Worm (Caenorhabditis elegans) whole organism, mixed stage, embryonic: ENCODE data around the gene pbo-6.
A peak's percentile ranks its signal among the peaks of the same experiment; 100 is the strongest.

Experiments
- M03D4.4 ChIP-seq: sonication (generic microtip); optimal IDR thresholded peaks from 2 replicates; lab custom pipeline; 2017; ENCODE audit warnings: mild to moderate bottlenecking, missing genetic modification characterization, missing compliant biosample characterization
- bed-3 ChIP-seq: fragments of 200-800 bp; sonication (Bioruptor generic); optimal IDR thresholded peaks from 3 replicates; lab custom pipeline; 2018; ENCODE audit warnings: mild to moderate bottlenecking, missing genetic modification characterization, moderate library complexity, missing compliant biosample characterization
- blmp-1 ChIP-seq: fragments of 150-350 bp; optimal IDR thresholded peaks from 2 replicates; lab custom pipeline; 2014; ENCODE audit warnings: missing biosample characterization, missing genetic modification characterization
- ceh-39 ChIP-seq: fragments of 150-350 bp; optimal IDR thresholded peaks from 2 replicates; lab custom pipeline; 2014; ENCODE audit warnings: missing biosample characterization, missing genetic modification characterization
- ceh-43 ChIP-seq: fragments of 200-800 bp; sonication (Bioruptor generic); optimal IDR thresholded peaks from 2 replicates; lab custom pipeline; 2018; ENCODE audit warnings: mild to moderate bottlenecking, missing genetic modification characterization, moderate library complexity, missing compliant biosample characterization
- ceh-83 ChIP-seq: fragments of 200-800 bp; sonication (Bioruptor generic); optimal IDR thresholded peaks from 2 replicates; lab custom pipeline; 2018; ENCODE audit warnings: mild to moderate bottlenecking, missing genetic modification characterization, missing compliant biosample characterization
- ces-1 ChIP-seq: fragments of 150-350 bp; optimal IDR thresholded peaks from 2 replicates; lab custom pipeline; 2014; ENCODE audit warnings: missing biosample characterization, missing genetic modification reagents, missing genetic modification characterization
- cnd-1 ChIP-seq: fragments of 200-800 bp; sonication (Bioruptor generic); optimal IDR thresholded peaks from 2 replicates; lab custom pipeline; 2018; ENCODE audit warnings: mild to moderate bottlenecking, missing genetic modification characterization, missing compliant biosample characterization
- drap-1 ChIP-seq: fragments of 200-800 bp; sonication (Bioruptor generic); optimal IDR thresholded peaks from 3 replicates; lab custom pipeline; 2018; ENCODE audit warnings: mild to moderate bottlenecking, missing genetic modification characterization, missing compliant biosample characterization
- elt-1 ChIP-seq: sonication (generic microtip); optimal IDR thresholded peaks from 2 replicates; lab custom pipeline; 2017; ENCODE audit warnings: missing genetic modification characterization, mild to moderate bottlenecking, missing compliant biosample characterization, antibody characterized with exemption, moderate library complexity, borderline replicate concordance; ENCODE audit not compliant: insufficient read depth
- elt-3 ChIP-seq: fragments of 150-350 bp; optimal IDR thresholded peaks from 2 replicates; lab custom pipeline; 2014; ENCODE audit warnings: missing biosample characterization, missing genetic modification characterization
- flh-1 ChIP-seq: fragments of 200-800 bp; sonication (Bioruptor generic); optimal IDR thresholded peaks from 2 replicates; lab custom pipeline; 2018; ENCODE audit warnings: mild to moderate bottlenecking, missing genetic modification characterization, moderate library complexity, missing compliant biosample characterization
- ham-2 ChIP-seq: fragments of 200-800 bp; sonication (Bioruptor generic); optimal IDR thresholded peaks from 2 replicates; lab custom pipeline; 2018; ENCODE audit warnings: mild to moderate bottlenecking, missing genetic modification characterization, missing compliant biosample characterization
- hlh-1 ChIP-seq: fragments of 150-350 bp; optimal IDR thresholded peaks from 2 replicates; lab custom pipeline; 2014; ENCODE audit warnings: missing biosample characterization, missing genetic modification reagents, missing genetic modification characterization
- lin-13 ChIP-seq: fragments of 150-350 bp; optimal IDR thresholded peaks from 2 replicates; lab custom pipeline; 2014; ENCODE audit warnings: missing biosample characterization, missing genetic modification characterization
- lin-32 ChIP-seq: fragments of 200-800 bp; sonication (Bioruptor generic); optimal IDR thresholded peaks from 2 replicates; lab custom pipeline; 2018; ENCODE audit warnings: mild to moderate bottlenecking, missing genetic modification characterization, missing compliant biosample characterization
- lsy-2 ChIP-seq: fragments of 150-350 bp; optimal IDR thresholded peaks from 2 replicates; lab custom pipeline; 2014; ENCODE audit warnings: missing biosample characterization, missing genetic modification characterization
- mab-5 ChIP-seq: fragments of 150-350 bp; optimal IDR thresholded peaks from 2 replicates; lab custom pipeline; 2014; ENCODE audit warnings: missing biosample characterization, missing genetic modification characterization
- mep-1 ChIP-seq: fragments of 150-350 bp; optimal IDR thresholded peaks from 2 replicates; lab custom pipeline; 2017; ENCODE audit warnings: missing biosample characterization, missing genetic modification reagents, missing genetic modification characterization, inconsistent platforms
- mls-2 ChIP-seq: sonication (generic microtip); optimal IDR thresholded peaks from 2 replicates; lab custom pipeline; 2016; ENCODE audit warnings: mild to moderate bottlenecking, missing genetic modification characterization, moderate library complexity, missing compliant biosample characterization
- nhr-12 ChIP-seq: fragments of 150-350 bp; optimal IDR thresholded peaks from 2 replicates; lab custom pipeline; 2014; ENCODE audit warnings: missing biosample characterization, missing genetic modification characterization
- nhr-2 ChIP-seq: fragments of 150-350 bp; optimal IDR thresholded peaks from 2 replicates; lab custom pipeline; 2014; ENCODE audit warnings: missing biosample characterization, missing genetic modification characterization
- nhr-237 ChIP-seq: fragments of 150-350 bp; optimal IDR thresholded peaks from 2 replicates; lab custom pipeline; 2014; ENCODE audit warnings: missing biosample characterization, missing genetic modification characterization
- nhr-28 ChIP-seq: fragments of 150-350 bp; optimal IDR thresholded peaks from 2 replicates; lab custom pipeline; 2014; ENCODE audit warnings: missing biosample characterization, missing genetic modification characterization
- nhr-76 ChIP-seq: sonication (generic microtip); optimal IDR thresholded peaks from 2 replicates; lab custom pipeline; 2017; ENCODE audit warnings: missing biosample characterization, missing genetic modification characterization
- pha-4 ChIP-seq: fragments of 150-350 bp; optimal IDR thresholded peaks from 2 replicates; lab custom pipeline; 2018; ENCODE audit warnings: missing biosample characterization, missing genetic modification reagents, missing genetic modification characterization
- sem-2 ChIP-seq: fragments of 200-800 bp; sonication (Bioruptor generic); optimal IDR thresholded peaks from 2 replicates; lab custom pipeline; 2018; ENCODE audit warnings: mild to moderate bottlenecking, missing genetic modification characterization, missing compliant biosample characterization
- snpc-4 ChIP-seq: fragments of 150-350 bp; optimal IDR thresholded peaks from 2 replicates; lab custom pipeline; 2014; ENCODE audit warnings: missing biosample characterization, missing genetic modification characterization
- sptf-1 ChIP-seq: sonication (generic microtip); optimal IDR thresholded peaks from 2 replicates; lab custom pipeline; 2017; ENCODE audit warnings: mild to moderate bottlenecking, missing genetic modification characterization, moderate library complexity, missing compliant biosample characterization
- tbx-8 ChIP-seq: fragments of 200-800 bp; sonication (Bioruptor generic); optimal IDR thresholded peaks from 2 replicates; lab custom pipeline; 2018; ENCODE audit warnings: mild to moderate bottlenecking, missing genetic modification characterization, moderate library complexity, missing compliant biosample characterization
- unc-120 ChIP-seq: sonication (generic microtip); optimal IDR thresholded peaks from 2 replicates; lab custom pipeline; 2017; ENCODE audit warnings: missing genetic modification characterization, missing compliant biosample characterization; ENCODE audit not compliant: poor library complexity, severe bottlenecking
- unc-39 ChIP-seq: fragments of 150-350 bp; optimal IDR thresholded peaks from 2 replicates; lab custom pipeline; 2014; ENCODE audit warnings: missing biosample characterization, missing genetic modification characterization
- unc-62 ChIP-seq: fragments of 150-350 bp; optimal IDR thresholded peaks from 2 replicates; lab custom pipeline; 2014; ENCODE audit warnings: missing biosample characterization, missing genetic modification reagents, missing genetic modification characterization
- zip-8 ChIP-seq: fragments of 150-350 bp; optimal IDR thresholded peaks from 2 replicates; lab custom pipeline; 2014; ENCODE audit warnings: missing biosample characterization, missing genetic modification characterization
- ztf-11 ChIP-seq: fragments of 150-350 bp; optimal IDR thresholded peaks from 2 replicates; lab custom pipeline; 2014; ENCODE audit warnings: missing biosample characterization, missing genetic modification characterization

pbo-6 gene

ce11 chrX:17471703-17472102, 42.9 kb downstream of the pbo-6 start:
- TF ChIP-seq hlh-1 (no peak), bed-3 (GFP tag; lab: Kevin White, UChicago) (no peak), elt-1 (tag; lab: Kevin White, UChicago) (no peak), elt-3 (no peak), lsy-2 (no peak)

- TF ChIP-seq unc-62 (GFP tag; lab: Kevin White, UChicago) (no peak), lsy-2 (no peak), blmp-1 (tag; lab: Kevin White, UChicago) (no peak), ces-1 (GFP tag; lab: Kevin White, UChicago) (no peak), hlh-1 (peak; percentile 76), elt-3 (no peak), ham-2 (GFP tag; lab: Kevin White, UChicago) (no peak), nhr-28 (tag; lab: Kevin White, UChicago) (no peak), ceh-39 (tag; lab: Kevin White, UChicago) (no peak)
These were observed 44.1 kb downstream of the pbo-6 start for ce11 chrX:17472917-17473316.

- TF ChIP-seq ham-2 (GFP tag; lab: Kevin White, UChicago) = no peak
- no peak for TF ChIP-seq nhr-237 (tag; lab: Kevin White, UChicago)
- TF ChIP-seq tbx-8 = no peak
- no peak for TF ChIP-seq nhr-2 (tag; lab: Kevin White, UChicago)
These were observed 45.8 kb downstream of the pbo-6 start, which contains the start of gene tps-1 for ce11 chrX:17474521-17475170. Gene tps-1 (minus strand): TSS chrX:17474534.

DNA sequence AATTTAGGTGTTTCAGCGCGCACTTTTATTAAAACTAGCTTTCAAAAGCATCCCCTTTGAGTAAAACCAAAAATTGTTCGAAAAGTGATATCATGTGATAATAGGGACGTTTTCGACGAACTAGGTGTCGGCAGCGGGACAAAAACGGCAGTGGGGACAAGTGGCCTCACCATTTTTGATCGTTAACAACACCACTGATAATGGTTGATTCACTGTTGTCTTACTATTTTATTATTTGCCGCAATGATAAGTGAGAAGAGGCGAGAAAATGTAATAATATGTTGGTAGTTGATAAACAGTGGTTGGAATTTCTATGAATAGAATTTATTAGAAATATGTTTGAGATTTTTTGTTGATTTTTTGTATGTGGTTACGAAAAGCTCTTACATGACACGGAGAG, 47.1 kb downstream of the pbo-6 start:
- TF ChIP-seq unc-120 (tag; lab: Kevin White, UChicago) = no peak
- TF ChIP-seq ceh-43 (GFP tag; lab: Kevin White, UChicago) = no peak

DNA sequence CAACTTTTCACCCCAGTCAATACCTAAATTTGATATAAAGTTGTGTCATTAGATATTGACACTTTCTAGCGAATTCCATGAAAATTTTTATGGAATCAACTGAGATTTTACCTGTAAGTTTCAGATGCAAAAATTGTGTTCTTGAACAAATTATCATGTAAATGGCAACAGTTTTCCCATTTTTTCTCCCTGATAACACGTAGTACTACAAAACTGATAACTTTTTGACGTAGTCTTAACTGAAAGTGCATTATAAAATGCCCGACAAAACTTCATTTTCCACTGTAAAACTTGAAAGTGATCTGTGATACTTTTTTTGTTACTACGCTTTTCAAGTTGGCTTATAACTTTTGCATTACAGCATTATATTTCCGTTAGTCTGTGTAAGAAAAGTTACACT, 49.8 kb downstream of the pbo-6 start:
- TF ChIP-seq sem-2 = no peak

DNA sequence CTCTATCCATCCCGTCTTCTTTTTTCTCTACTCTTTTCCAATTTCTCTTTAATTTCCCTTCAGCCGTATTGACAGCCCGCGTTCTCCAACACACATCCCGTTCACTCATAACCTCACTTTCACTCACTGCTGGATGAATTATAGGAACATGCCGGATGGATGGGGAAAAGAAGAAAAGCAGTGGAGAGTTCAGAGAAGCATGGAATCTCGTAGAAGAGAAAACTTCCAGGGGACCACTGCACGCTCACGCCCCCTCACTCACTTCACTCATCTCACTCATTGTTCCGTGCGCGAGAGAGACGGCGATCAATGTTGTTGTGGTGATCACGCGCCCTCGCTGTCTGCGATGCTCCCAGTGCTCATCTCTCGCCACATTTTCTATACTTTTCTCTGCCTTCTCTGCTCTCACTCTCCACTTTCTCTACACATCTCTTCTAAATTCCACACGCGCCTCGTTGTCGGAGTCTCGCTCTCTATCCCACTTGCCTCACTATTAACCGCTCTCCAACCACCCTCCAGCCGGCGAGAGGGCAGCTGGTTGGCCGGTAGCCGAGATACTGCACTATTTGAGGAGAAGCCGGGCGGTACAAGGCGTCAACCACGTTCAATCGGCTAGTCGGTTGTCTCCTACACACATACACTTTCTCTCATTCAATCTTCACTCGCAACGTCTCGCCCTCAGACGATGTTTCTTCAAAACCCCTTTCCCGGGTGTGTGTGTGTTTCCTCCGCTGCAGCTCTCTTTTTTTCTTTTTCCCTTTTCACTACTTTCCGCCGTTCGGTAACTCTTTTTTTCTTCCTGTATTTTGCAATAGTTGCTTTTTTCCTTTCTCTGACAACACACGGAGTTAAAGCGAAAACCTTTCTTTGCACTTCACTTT, 51.1 kb downstream of the pbo-6 start:
- peak; percentile 70 for TF ChIP-seq nhr-237 (tag; lab: Kevin White, UChicago)
- peak; percentile 27 for TF ChIP-seq mep-1 (tag; lab: Kevin White, UChicago)
- TF ChIP-seq nhr-2 (tag; lab: Kevin White, UChicago) = peak; percentile 10
- TF ChIP-seq blmp-1 (tag; lab: Kevin White, UChicago) = peak; percentile 88
- TF ChIP-seq lsy-2 = no peak
- TF ChIP-seq lin-13 = no peak
- TF ChIP-seq nhr-28 (tag; lab: Kevin White, UChicago) = no peak
- no peak for TF ChIP-seq nhr-12 (tag; lab: Kevin White, UChicago)
- TF ChIP-seq M03D4.4 (tag; lab: Kevin White, UChicago) = no peak
- TF ChIP-seq cnd-1 = peak; percentile 57
- peak; percentile 90 for TF ChIP-seq ces-1 (GFP tag; lab: Kevin White, UChicago)
- TF ChIP-seq snpc-4 (tag; lab: Kevin White, UChicago) = no peak
- TF ChIP-seq hlh-1 = peak; percentile 67
- TF ChIP-seq unc-62 (GFP tag; lab: Kevin White, UChicago) = peak; percentile 94
- TF ChIP-seq pha-4 (tag; lab: Kevin White, UChicago) = peak; percentile 52
- TF ChIP-seq tbx-8 = no peak
- peak; percentile 58 for TF ChIP-seq mab-5 (tag; lab: Kevin White, UChicago)
- no peak for TF ChIP-seq flh-1 (GFP tag; lab: Kevin White, UChicago)
- peak; percentile 61 for TF ChIP-seq ztf-11 (tag; lab: Kevin White, UChicago)
- peak; percentile 75 for TF ChIP-seq sptf-1 (tag; lab: Kevin White, UChicago)
- no peak for TF ChIP-seq nhr-76 (tag; lab: Kevin White, UChicago)
- TF ChIP-seq unc-120 (tag; lab: Kevin White, UChicago) = peak; percentile 92
- TF ChIP-seq sem-2 = no peak
- no peak for TF ChIP-seq elt-3
- TF ChIP-seq unc-39 (tag; lab: Kevin White, UChicago) = peak; percentile 60
- TF ChIP-seq ham-2 (GFP tag; lab: Kevin White, UChicago) = peak; percentile 99
- TF ChIP-seq ceh-39 (tag; lab: Kevin White, UChicago) = no peak
- TF ChIP-seq elt-1 (tag; lab: Kevin White, UChicago) = no peak
- TF ChIP-seq zip-8 (tag; lab: Kevin White, UChicago) = no peak
- TF ChIP-seq lin-32 (GFP tag; lab: Kevin White, UChicago) = peak; percentile 66
- peak; percentile 94 for TF ChIP-seq mls-2 (tag; lab: Kevin White, UChicago)
- TF ChIP-seq ceh-43 (GFP tag; lab: Kevin White, UChicago) = peak; percentile 14
- TF ChIP-seq drap-1 (GFP tag; lab: Kevin White, UChicago) = peak; percentile 73
- TF ChIP-seq bed-3 (GFP tag; lab: Kevin White, UChicago) = no peak
- TF ChIP-seq ceh-83 (GFP tag; lab: Kevin White, UChicago) = peak; percentile 40
